Fruit fly (Drosophila melanogaster): Measurements from ENCODE around the gene CG18417.

Gene CG18417

DNA sequence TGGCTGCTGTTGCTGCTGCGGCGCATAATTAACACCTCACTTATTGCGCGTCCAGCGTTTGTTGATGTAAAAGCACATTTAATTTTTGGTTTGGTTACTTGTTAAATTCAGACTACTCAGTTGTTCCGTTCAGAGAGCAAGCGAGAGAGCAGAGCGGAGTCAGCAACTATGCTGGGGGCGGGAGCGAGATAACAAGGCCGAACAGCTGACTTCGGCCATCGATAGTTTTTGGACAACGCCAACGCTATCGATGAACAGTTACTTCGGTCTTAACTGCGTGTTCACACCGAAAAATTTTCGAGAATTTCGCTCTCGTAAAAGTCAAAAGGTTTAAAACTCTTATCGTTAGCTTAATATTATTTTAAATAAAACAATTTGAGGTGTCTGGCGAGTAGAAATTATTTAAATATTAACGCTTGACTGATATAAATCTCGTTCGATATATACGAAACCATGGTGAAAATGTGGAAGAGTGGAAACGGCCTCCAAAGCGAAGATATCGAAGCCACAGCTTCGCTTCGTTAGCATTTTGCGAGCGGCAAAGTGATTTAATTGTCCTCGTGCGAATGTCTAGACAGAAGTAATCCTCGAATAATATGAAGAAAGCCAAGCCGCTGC, 18.4 kb upstream of the CG18417 start, which contains the start of the genes SMSr and smid:
TSS of gene SMSr (minus strand) at position 116 of the 618 bp plus-strand sequence.
TSS of gene smid (plus strand) at position 256 of the 618 bp plus-strand sequence.
- TF ChIP-seq CTCF (optimal IDR thresholded peaks at IDR 0.05) (no peak), CG8478 (optimal IDR thresholded peaks at IDR 0.05) (no peak)

DNA sequence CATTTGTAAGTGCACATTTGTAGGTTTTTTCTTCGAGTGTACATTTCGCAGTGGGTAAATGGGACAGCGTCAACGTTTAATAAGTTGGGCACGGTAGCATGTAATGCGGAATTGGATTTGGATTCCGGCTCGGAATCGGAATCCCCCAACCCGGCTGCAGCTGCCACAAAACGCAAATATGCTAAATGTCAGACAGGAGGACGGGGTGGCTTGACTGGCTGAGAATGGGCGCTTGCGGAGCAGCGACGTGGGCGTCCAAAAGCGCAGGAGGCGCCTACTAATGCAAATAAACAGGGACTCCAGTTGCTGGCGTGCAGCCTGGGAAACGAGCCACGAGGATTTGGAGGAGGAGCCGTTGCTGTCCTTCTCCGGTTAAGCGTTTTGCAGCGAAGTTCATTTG, 12.1 kb upstream of the CG18417 start, which contains the start of gene CG8564:
TSS of gene CG8564 (minus strand) at position 101 of the 400 bp plus-strand sequence.
- TF ChIP-seq CG8478 (optimal IDR thresholded peaks at IDR 0.05) (no peak), CTCF (optimal IDR thresholded peaks at IDR 0.05) (no peak)

DNA sequence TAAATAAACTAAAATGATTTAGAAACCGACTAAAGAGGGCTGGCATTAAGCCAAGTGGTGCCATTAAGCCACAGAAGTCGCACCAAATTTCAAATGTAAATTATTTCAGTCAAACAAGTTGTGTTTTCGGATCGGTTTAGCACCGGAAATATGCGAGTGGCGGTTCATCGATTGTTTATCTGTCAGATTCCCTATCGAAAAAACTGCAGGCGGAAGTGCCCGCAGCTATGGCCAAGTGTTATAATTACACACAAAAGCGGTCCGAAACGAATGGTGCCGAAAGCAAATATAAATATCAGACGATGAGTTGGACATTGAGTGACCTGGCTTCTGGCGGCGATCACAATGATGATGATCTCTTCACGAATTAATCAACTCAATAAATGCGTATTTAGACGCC, 9.9 kb upstream of the CG18417 start:
- TF ChIP-seq CG8478 (optimal IDR thresholded peaks at IDR 0.05) (no peak), CTCF (optimal IDR thresholded peaks at IDR 0.05) (no peak)

DNA sequence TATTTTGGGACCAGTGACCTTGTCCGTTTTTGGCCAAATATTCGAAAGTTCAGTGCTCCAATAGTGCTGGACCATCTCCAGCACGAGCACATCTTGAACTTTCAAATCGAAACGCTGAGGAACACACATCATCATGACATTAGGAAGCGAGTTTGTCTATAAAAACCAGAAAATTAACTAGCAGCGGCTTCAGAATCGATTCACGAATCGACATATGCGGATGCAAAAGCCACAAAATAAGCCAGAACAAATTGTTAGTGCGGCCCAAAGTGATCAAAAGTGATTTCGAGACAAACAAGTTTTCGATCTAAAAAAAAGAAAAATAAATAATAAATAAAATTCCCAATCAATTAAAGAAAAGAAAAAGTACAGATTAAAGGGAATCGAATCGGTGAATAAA, 9.4 kb upstream of the CG18417 start, which contains the start of gene CG8563:
TSS of gene CG8563 (plus strand) at position 301 of the 400 bp plus-strand sequence.
- TF ChIP-seq CTCF (optimal IDR thresholded peaks at IDR 0.05) (no peak), CG8478 (optimal IDR thresholded peaks at IDR 0.05) (no peak)

DNA sequence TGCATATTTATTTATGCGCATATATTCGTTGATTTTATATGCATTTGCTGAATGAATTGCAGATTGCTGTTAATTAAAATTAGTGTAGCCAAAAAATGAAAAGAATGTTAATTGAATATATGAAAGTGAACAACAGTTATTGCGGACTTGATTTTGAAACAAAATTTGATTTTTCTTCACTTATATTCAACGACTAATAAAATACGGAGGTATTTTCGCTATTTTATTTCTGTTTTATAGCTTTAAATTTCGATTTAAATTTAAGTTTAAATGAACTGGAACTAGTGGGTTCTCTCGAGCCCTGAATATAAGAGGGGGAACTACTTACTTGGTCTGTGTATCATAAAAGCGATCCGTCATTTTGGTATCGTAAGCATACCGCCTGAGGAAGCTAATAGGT, 3.8 kb upstream of the CG18417 start, which contains the start of gene CG32379:
TSS of gene CG32379 (plus strand) at position 301 of the 400 bp plus-strand sequence.
- TF ChIP-seq CG8478 (optimal IDR thresholded peaks at IDR 0.05) (no peak), CTCF (optimal IDR thresholded peaks at IDR 0.05) (no peak)

DNA sequence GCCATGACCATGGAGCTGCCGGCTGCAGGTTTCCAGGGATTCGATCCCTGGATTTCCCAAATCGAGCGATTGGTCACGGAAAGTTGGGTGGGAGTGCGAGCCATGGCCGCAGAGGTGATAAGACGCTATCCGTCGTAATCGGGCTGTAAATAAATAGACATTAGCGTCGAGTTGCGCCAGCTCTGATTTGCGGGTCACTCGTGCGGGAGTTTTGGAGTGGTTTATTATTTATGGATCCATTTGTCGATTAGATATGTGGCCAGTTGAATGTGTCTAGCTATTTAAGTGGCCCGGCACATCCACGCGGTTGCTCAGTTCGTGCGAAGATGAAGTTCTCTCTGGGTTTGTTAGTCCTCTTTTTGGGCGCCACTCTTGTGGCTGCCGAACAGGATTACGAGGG, 1.9 kb upstream of the CG18417 start, which contains the start of gene CG8562:
TSS of gene CG8562 (plus strand) at position 307 of the 400 bp plus-strand sequence.
- TF ChIP-seq CG8478 (optimal IDR thresholded peaks at IDR 0.05), result no peak
- TF ChIP-seq CTCF (optimal IDR thresholded peaks at IDR 0.05), result no peak

DNA sequence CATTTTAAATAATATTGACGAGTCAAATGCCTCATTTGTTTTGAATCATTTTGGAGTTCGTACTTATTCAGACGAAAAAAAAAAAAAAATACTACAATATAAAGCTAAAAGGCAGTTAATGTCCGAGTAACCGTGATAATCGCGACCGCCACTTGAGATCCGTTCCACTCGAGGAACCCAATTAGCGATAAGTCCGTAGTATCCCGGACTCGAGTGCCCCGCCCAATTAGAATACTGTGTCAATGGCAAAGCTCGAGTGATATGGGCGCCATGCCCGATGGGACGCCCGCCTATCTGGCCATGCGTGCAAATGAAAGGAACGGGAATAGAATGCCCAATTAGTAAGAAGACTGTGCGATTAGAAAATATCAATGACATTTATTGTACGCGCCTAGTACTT, 2.1 kb downstream of the CG18417 start:
- TF ChIP-seq CG8478 (optimal IDR thresholded peaks at IDR 0.05) (no peak), CTCF (optimal IDR thresholded peaks at IDR 0.05) (no peak)

DNA sequence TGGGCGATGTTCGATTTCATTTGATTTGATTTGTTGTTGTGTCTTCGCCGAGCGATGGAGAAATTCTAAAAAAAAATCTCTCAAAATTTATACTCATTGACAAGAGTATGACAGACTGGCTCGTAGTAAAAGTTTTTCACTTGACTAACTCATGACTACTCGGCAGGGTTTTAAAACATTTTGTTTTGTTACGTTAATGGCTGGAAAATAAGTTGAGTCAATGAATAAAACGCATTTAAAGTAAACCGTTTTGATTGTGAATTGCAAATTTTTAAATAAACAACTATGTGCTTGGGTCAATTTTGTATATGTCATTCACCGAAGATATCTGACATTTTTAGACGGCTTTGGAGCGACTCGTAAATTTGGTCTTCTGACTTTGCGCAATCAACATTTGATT, 4.2 kb downstream of the CG18417 start, which contains the start of gene CG8560:
TSS of gene CG8560 (minus strand) at position 101 of the 400 bp plus-strand sequence.
- TF ChIP-seq CG8478 (optimal IDR thresholded peaks at IDR 0.05) (no peak), CTCF (optimal IDR thresholded peaks at IDR 0.05) (no peak)

DNA sequence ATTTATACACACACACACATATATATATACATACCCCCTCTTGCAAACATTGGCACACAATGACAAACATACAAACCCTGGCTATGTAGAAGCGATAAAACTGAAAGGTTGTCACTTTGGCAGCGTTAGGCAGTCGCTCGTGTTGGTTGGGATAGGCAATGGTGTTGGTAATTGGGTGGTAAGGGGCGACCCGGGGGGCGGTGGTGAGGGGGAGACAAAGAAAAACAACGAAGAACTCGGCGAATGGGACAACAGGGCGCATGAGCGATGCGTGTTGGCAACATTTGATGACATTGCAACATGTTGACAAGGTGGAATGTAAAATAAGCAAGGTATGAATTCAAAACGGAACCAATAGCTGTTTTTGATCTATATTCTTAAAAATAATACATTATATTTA, 22.7 kb downstream of the CG18417 start:
- no peak for TF ChIP-seq CG8478 (optimal IDR thresholded peaks at IDR 0.05)
- no peak for TF ChIP-seq CTCF (optimal IDR thresholded peaks at IDR 0.05)

DNA sequence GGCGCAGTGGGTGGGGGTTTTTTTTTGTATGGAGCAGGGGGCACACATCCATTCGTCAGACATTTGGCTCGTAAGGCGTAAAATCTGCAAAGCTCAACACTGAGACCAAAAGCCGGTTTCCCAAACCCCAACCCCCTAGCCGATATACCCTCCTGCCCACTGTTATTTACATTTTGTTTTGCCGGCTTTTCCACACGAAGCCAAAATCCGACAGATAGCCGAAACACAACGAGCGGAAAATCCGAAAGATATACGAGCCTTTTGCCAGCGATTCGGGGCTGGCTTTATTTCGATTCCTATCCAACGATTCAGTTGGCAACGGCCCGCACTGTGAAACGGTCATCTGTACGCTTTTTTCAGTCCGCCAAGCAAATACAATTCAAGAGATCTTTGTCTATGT, 23.6 kb downstream of the CG18417 start, which contains the start of gene CG42458:
TSS of gene CG42458 (plus strand) at position 311 of the 400 bp plus-strand sequence.
- TF ChIP-seq CTCF (optimal IDR thresholded peaks at IDR 0.05) (no peak), CG8478 (optimal IDR thresholded peaks at IDR 0.05) (no peak)

DNA sequence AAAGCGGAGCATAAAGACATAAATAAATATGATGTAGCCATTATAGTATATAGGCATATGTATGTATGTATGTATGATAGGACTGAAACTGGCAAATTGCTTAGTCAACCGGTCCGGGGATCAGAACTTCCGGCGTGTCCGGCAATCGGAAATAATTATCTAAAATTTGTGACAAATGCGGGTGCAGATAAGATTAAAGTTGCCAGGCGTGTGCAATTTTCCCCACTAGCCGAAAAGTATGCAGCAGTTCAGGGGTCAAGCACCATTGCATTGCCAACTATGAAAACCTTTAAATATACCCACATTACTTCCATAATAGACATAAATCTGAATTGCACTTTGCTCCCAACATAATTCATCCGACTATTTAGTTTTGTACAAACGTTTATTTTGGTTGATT, 32.4 kb downstream of the CG18417 start:
- TF ChIP-seq CTCF (optimal IDR thresholded peaks at IDR 0.05), result no peak
- no peak for TF ChIP-seq CG8478 (optimal IDR thresholded peaks at IDR 0.05)

DNA sequence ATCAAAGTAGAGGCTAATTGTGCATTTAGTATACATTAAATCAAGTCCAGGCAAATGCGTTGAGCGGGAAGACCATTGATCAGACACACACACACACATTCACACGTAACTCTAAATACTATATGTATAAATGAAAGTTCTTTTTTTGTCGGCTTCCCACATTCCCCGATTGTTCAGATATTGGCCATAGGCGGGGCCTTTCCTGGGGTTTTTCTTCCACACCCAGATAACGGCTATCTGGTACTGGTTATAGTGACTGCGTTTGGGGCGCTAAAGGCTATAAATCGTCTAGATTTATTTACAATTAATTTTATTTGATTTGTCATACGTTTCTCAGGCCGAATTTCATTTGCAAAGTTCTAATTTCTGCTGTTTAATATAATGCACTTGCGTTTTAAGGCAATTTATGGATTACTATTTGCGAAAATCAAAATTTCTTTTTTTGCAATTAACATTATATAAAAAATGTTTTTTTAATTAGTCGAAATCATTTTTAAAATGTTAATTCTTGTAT, 33.0 kb downstream of the CG18417 start:
- TF ChIP-seq CTCF (optimal IDR thresholded peaks at IDR 0.05) (no peak), CG8478 (optimal IDR thresholded peaks at IDR 0.05) (no peak)

DNA sequence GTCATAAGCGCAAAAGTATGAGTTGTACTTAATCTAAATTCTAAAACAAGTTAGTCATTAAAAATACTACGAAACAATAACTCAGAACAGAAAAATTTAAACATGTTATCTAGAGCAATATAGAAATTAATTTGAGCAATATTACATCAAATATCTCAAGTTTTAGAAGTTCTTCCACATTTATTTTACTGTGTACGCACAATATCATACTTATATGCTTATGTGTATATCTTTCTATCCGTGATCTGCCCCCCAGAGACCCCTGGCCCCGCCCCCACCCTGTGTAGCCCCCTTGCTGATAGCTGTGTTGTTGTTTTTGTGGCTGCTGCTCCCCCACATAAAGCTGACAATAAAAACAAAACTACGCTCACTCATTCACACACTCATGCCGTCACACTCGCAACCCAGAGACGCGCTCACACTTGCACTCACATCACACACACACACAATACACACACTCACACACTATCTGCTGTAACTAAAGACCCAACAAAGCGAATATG, 33.5 kb downstream of the CG18417 start:
- TF ChIP-seq CG8478 (optimal IDR thresholded peaks at IDR 0.05) (no peak), CTCF (optimal IDR thresholded peaks at IDR 0.05) (no peak)

DNA sequence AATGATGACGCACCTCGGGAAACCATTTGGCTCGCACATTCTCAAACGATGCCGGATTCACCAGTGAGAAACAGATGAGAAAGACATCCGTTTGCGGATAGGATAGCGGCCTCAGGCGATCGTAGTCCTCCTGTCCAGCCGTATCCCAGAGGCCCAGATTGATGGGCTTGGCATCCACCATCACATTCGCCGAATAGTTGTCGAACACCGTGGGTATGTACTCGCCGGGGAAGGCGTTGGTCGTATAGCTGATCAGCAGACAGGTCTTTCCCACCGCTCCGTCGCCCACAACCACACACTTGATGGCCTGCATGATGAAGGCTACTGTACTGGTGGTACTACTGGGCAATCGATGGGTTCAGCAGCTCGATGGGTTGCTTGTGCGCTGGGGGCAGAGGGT, 34.3 kb downstream of the CG18417 start:
- no peak for TF ChIP-seq CTCF (optimal IDR thresholded peaks at IDR 0.05)
- TF ChIP-seq CG8478 (optimal IDR thresholded peaks at IDR 0.05), result no peak

DNA sequence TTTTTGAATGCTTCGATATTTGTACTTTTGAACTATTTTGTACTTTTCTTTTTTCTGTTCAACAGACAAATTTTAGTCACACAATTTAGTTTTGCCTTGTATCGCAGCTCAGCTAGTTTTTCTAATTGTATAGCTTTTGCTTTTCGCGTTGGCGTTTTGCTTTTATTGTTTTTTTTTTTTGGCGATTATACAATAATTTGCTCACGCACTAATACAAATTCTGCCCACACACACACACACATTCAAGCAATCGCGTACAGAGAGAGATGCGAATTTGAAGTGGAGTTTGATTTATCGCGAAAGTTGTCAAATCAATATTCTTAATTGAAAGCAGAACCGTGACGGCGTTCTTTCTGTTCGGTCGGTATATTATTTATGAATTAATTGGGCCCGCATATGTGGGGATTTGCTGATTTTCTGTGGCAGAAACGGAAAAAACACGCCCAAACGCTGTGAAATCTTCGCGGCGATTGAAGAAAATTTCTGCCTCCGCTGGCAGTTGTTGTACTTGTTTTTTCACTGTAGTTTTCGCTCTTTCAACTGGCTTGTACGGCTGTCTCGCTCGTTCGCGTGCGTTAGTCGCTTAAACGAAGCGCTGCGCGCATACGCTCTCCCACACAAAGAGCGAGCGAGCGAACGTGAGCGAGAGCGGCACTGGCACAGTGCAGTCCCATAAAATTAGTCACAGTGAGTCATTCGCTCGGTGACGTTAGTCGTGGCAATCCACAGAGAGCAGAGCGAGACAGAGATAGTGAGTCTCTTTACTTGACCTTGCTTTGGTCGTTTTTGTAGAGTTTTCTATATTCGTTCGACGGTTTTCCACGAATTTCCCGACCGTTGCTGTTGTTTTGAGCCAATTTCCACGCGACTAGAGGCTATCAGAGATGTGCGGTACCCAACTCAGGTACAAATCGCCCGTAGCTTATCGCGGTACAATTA, 35.1 kb downstream of the CG18417 start, which contains the start of gene Rac2:
TSS of gene Rac2 (minus strand) at position 476 of the 939 bp plus-strand sequence.
- no peak for TF ChIP-seq CTCF (optimal IDR thresholded peaks at IDR 0.05)
- TF ChIP-seq CG8478 (optimal IDR thresholded peaks at IDR 0.05), result no peak

Measured in S2 (cell line).